Fruit fly (Drosophila melanogaster): ENCODE data around the gene TFAM.

The TFAM gene

DNA sequence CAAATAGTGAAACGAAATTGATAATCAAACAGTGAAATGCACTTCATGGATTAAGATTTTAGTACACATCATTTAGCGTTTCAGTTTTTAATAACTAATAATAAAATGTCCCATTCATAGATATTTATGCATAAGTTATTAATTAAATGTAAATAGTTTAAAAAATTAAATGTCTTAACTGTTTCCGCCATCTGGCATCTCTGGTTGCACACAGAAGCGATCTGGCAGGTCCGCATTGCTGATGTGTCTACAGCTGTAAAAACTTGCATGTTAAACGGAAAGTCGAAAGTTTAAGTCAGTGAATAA lies 11.6 kb upstream of the TFAM start, which contains the start of gene Srp72 (continued):
- TF ChIP-seq CG6854 (GFP tag; optimal IDR thresholded peaks at IDR 0.05) (no peak), vri (GFP tag; optimal IDR thresholded peaks at IDR 0.05) (no peak), CG7368 (GFP tag; optimal IDR thresholded peaks at IDR 0.05) (peak; percentile 35), Eip78C (GFP tag) (peak; percentile 77), CG34406 (GFP tag; optimal IDR thresholded peaks at IDR 0.05) (peak; percentile 44), Eip93F (GFP tag; optimal IDR thresholded peaks at IDR 0.05) (peak; percentile 30), CG1621 (tag; optimal IDR thresholded peaks at IDR 0.05) (no peak), esn (GFP tag; optimal IDR thresholded peaks at IDR 0.05) (peak; percentile 60), CG15336 (GFP tag; IDR thresholded peaks at IDR 0.05) (peak; percentile 34; the same call in 1 of the 2 replicates), OdsH (GFP tag; optimal IDR thresholded peaks at IDR 0.05) (peak; percentile 54), CG11902 (GFP tag; optimal IDR thresholded peaks at IDR 0.05) (peak; percentile 46), CG4318 (GFP tag; optimal IDR thresholded peaks at IDR 0.05) (no peak), CG6792 (GFP tag; optimal IDR thresholded peaks at IDR 0.05) (peak; percentile 6), fd85E (GFP tag; optimal IDR thresholded peaks at IDR 0.05) (no peak), CG31627 (GFP tag; optimal IDR thresholded peaks at IDR 0.05) (peak; percentile 43), CG8632 (GFP tag; optimal IDR thresholded peaks at IDR 0.05) (peak; percentile 29), CG11294 (GFP tag; IDR thresholded peaks at IDR 0.05) (peak; percentile 8; the same call in 1 of the 2 replicates), CG10631 (GFP tag; optimal IDR thresholded peaks at IDR 0.05) (peak; percentile 48), Hr4 (GFP tag; optimal IDR thresholded peaks at IDR 0.05) (peak; percentile 59), spab (GFP tag; optimal IDR thresholded peaks at IDR 0.05) (no peak), pdm3 (GFP tag; optimal IDR thresholded peaks at IDR 0.05) (peak; percentile 55), CG32006 (GFP tag; optimal IDR thresholded peaks at IDR 0.05) (peak; percentile 34), Smox (GFP tag; optimal IDR thresholded peaks at IDR 0.05) (peak; percentile 53), CG6808 (GFP tag; optimal IDR thresholded peaks at IDR 0.05) (peak; percentile 41), CG8319 (GFP tag; optimal IDR thresholded peaks at IDR 0.05) (peak; percentile 54), CG9139 (GFP tag; optimal IDR thresholded peaks at IDR 0.05) (no peak), acj6 (GFP tag; optimal IDR thresholded peaks at IDR 0.05) (peak; percentile 58), ss (GFP tag; optimal IDR thresholded peaks at IDR 0.05) (peak in 1 of 2 experiments; percentile 15), Sox102F (GFP tag; optimal IDR thresholded peaks at IDR 0.05) (peak; percentile 20), CG6276 (GFP tag; optimal IDR thresholded peaks at IDR 0.05) (no peak), lz (GFP tag; optimal IDR thresholded peaks at IDR 0.05) (peak; percentile 55)

DNA sequence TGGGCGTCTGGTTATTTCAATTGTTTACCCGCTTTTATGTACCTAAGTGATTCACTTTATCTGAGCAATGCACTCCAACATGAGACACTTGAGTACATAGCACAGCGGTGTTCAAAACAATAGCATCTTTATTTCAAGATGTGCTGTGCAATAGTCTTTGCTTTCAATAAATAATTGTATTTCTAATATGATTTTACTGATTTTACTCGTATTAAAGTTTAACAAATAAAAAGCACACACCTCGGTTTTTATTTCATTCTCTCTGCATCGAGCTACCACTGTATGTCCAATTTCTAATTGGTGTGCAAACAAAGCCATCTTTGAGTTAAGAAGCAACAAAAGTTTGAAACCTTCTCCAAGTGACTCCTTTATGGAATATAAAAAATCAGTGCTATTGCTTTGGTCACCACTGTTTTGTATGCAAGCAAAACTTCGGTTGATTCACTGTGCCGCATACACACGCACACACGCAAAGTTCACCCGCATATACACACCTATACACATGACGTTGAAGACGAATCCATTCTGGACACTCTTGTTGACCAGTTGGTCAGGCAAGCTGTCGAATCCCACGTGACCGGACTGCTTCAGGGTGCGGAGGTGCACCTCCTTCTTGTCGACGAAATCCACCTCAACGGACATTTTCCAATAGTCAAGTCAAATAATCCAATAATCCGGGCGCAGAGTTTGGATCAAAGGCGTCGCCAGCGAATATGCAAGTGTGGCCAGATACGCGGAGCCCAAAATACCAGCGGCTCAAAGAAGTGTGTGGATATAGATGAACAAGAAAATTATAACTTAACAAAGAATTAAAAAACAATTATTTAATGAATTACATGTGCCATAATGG lies 11.0 kb upstream of the TFAM start, which contains the start of gene Septin2:
TSS of gene Septin2 (minus strand) at position 727 of the 850 bp plus-strand sequence.
- TF ChIP-seq ss (GFP tag; optimal IDR thresholded peaks at IDR 0.05): peak; percentile 82 to 88
- peak; percentile 80 for TF ChIP-seq fd85E (GFP tag; optimal IDR thresholded peaks at IDR 0.05)
- peak; percentile 80 for TF ChIP-seq CG11294 (GFP tag; IDR thresholded peaks at IDR 0.05)
- TF ChIP-seq cyc (GFP tag; optimal IDR thresholded peaks at IDR 0.05): peak; percentile 92
- peak; percentile 78 for TF ChIP-seq CG6163 (GFP tag; IDR thresholded peaks at IDR 0.05)
- peak; percentile 97 for TF ChIP-seq CG32006 (GFP tag; optimal IDR thresholded peaks at IDR 0.05)
- peak; percentile 93 for TF ChIP-seq lz (GFP tag; optimal IDR thresholded peaks at IDR 0.05)
- peak; percentile 82 for TF ChIP-seq dac (GFP tag; optimal IDR thresholded peaks at IDR 0.05)
- TF ChIP-seq CG11902 (GFP tag; optimal IDR thresholded peaks at IDR 0.05): peak; percentile 85
- peak; percentile 93 for TF ChIP-seq pdm3 (GFP tag; optimal IDR thresholded peaks at IDR 0.05)
- peak; percentile 90 for TF ChIP-seq spab (GFP tag; optimal IDR thresholded peaks at IDR 0.05)
- peak; percentile 91 for TF ChIP-seq CG7368 (GFP tag; optimal IDR thresholded peaks at IDR 0.05)
- TF ChIP-seq OdsH (GFP tag; optimal IDR thresholded peaks at IDR 0.05): peak; percentile 94
- TF ChIP-seq CG3919 (GFP tag; optimal IDR thresholded peaks at IDR 0.05): peak; percentile 94
- peak; percentile 93 for TF ChIP-seq Hr39 (GFP tag; optimal IDR thresholded peaks at IDR 0.05)
- peak; percentile 82 for TF ChIP-seq eg (GFP tag; IDR thresholded peaks at IDR 0.05)
- peak; percentile 93 for TF ChIP-seq CG6792 (GFP tag; optimal IDR thresholded peaks at IDR 0.05)
- TF ChIP-seq svp (GFP tag): peak; percentile 97
- TF ChIP-seq Sox102F (GFP tag; optimal IDR thresholded peaks at IDR 0.05): peak; percentile 94
- peak; percentile 88 for TF ChIP-seq Sox15 (GFP tag; optimal IDR thresholded peaks at IDR 0.05)
- TF ChIP-seq Lpt (GFP tag; optimal IDR thresholded peaks at IDR 0.05): peak; percentile 87
- TF ChIP-seq Ets96B (tag; optimal IDR thresholded peaks at IDR 0.05): peak; percentile 89
- peak; percentile 85 for TF ChIP-seq Blimp-1 (GFP tag; optimal IDR thresholded peaks at IDR 0.05)
- TF ChIP-seq CG4318 (GFP tag; optimal IDR thresholded peaks at IDR 0.05): no peak
- TF ChIP-seq achi (GFP tag; optimal IDR thresholded peaks at IDR 0.05): peak; percentile 92
- TF ChIP-seq CG11762 (GFP tag; optimal IDR thresholded peaks at IDR 0.05; ENCODE audit: insufficient read depth): peak; percentile 95
- TF ChIP-seq Gug (GFP tag; IDR thresholded peaks at IDR 0.05): peak; percentile 75
- peak; percentile 91 for TF ChIP-seq CG6854 (GFP tag; optimal IDR thresholded peaks at IDR 0.05)
- peak; percentile 85 for TF ChIP-seq CG3032 (tag; optimal IDR thresholded peaks at IDR 0.05)
- TF ChIP-seq CG6276 (GFP tag; optimal IDR thresholded peaks at IDR 0.05): peak; percentile 96
- TF ChIP-seq CG10631 (GFP tag; optimal IDR thresholded peaks at IDR 0.05): peak; percentile 90
- peak; percentile 99 for TF ChIP-seq Eip78C (GFP tag)
- TF ChIP-seq fkh (GFP tag; optimal IDR thresholded peaks at IDR 0.05): peak; percentile 91

All from whole organism, prepupa.